Fruit fly (Drosophila melanogaster): Measurements from ENCODE around the gene Pfrx.

Pfrx gene

DNA sequence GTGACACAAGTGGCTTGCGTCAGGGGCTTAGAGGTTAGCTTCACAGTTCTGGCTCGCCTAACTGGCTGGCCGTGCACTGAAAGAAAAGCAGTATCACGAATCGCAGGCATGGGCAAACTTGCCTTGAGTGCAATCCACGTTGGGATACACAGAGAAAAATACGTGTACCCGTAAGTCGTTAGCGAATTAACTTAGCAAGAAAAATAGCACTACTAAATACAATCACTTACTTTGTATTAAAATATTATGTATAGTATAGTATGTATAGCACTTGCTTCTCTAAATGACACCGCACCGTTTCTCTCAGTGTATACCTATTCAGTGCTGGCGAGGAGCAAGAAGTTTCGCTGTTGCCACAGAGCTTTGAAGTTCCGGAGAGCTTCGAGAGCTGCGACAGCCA is 42.2 kb upstream of the Pfrx start (continued):
- no peak for TF ChIP-seq nerfin-2 (GFP tag; IDR thresholded peaks at IDR 0.05; ENCODE audit: partially characterized antibody)
- no peak for TF ChIP-seq CG6254 (GFP tag; optimal IDR thresholded peaks at IDR 0.05)
- TF ChIP-seq fd96Cb (tag; optimal IDR thresholded peaks at IDR 0.05), result peak; percentile 37
- no peak for TF ChIP-seq CG17612 (GFP tag; IDR thresholded peaks at IDR 0.05)
- TF ChIP-seq PHDP (tag; optimal IDR thresholded peaks at IDR 0.05), result peak; percentile 45
- TF ChIP-seq disco-r (GFP tag; optimal IDR thresholded peaks at IDR 0.05), result no peak
- no peak for TF ChIP-seq CG18011 (GFP tag; optimal IDR thresholded peaks at IDR 0.05)
- peak; percentile 12 for TF ChIP-seq CG9437 (GFP tag; optimal IDR thresholded peaks at IDR 0.05)
- no peak for TF ChIP-seq Ravus (GFP tag; IDR thresholded peaks at IDR 0.05)
- no peak for TF ChIP-seq her (GFP tag; optimal IDR thresholded peaks at IDR 0.05)
- no peak for TF ChIP-seq CG2875 (GFP tag; optimal IDR thresholded peaks at IDR 0.05)
- no peak for TF ChIP-seq knrl (GFP tag; IDR thresholded peaks at IDR 0.05; ENCODE audit: partially characterized antibody)
- no peak for TF ChIP-seq dan (GFP tag; IDR thresholded peaks at IDR 0.05)
- TF ChIP-seq aop (GFP tag; IDR thresholded peaks at IDR 0.05), result no peak
- TF ChIP-seq CG1602 (GFP tag; optimal IDR thresholded peaks at IDR 0.05), result peak; percentile 1
- 0 out of 2 replicates have a peak, but pooled peaks have one; percentile 15 for TF ChIP-seq Awh (GFP tag; IDR thresholded peaks at IDR 0.05)
- TF ChIP-seq Hr3 (GFP tag; optimal IDR thresholded peaks at IDR 0.05), result peak; percentile 22
- no peak for TF ChIP-seq sim (GFP tag; IDR thresholded peaks at IDR 0.05)
- TF ChIP-seq CG2202 (tag; optimal IDR thresholded peaks at IDR 0.05), result no peak
- TF ChIP-seq CG11247 (GFP tag; IDR thresholded peaks at IDR 0.05), result no peak
- TF ChIP-seq Pdp1 (GFP tag; optimal IDR thresholded peaks at IDR 0.05), result no peak
- TF ChIP-seq Nf-YB (GFP tag; optimal IDR thresholded peaks at IDR 0.05), result no peak
- TF ChIP-seq Atf6 (GFP tag; IDR thresholded peaks at IDR 0.05), result peak; percentile 47; the same call in 1 of the 2 replicates
- TF ChIP-seq Bdp1 (GFP tag; optimal IDR thresholded peaks at IDR 0.05), result no peak
- TF ChIP-seq yki (optimal IDR thresholded peaks at IDR 0.05), result no peak
- peak; percentile 77 for TF ChIP-seq Med (GFP tag)
- 0 out of 3 replicates have a peak, but pooled peaks have one; percentile 30 for TF ChIP-seq CG17361 (GFP tag; IDR thresholded peaks at IDR 0.05)
- no peak for TF ChIP-seq so (GFP tag; IDR thresholded peaks at IDR 0.05)
- TF ChIP-seq hb (GFP tag; IDR thresholded peaks at IDR 0.05; ENCODE audit: partially characterized antibody), result no peak
- TF ChIP-seq hbn (GFP tag; IDR thresholded peaks at IDR 0.05; ENCODE audit: partially characterized antibody), result no peak
- no peak for TF ChIP-seq btn (GFP tag; optimal IDR thresholded peaks at IDR 0.05)
- peak; percentile 31 for TF ChIP-seq CG4424 (GFP tag; optimal IDR thresholded peaks at IDR 0.05)
- TF ChIP-seq bigmax (GFP tag; optimal IDR thresholded peaks at IDR 0.05), result no peak
- no peak for TF ChIP-seq tgo (GFP tag; IDR thresholded peaks at IDR 0.05)
- no peak for TF ChIP-seq CrebB (tag; optimal IDR thresholded peaks at IDR 0.05)
- TF ChIP-seq ara (GFP tag; IDR thresholded peaks at IDR 0.05), result no peak
- no peak for TF ChIP-seq MBD-R2 (GFP tag; IDR thresholded peaks at IDR 0.05)
- peak; percentile 31 for TF ChIP-seq CG8924 (tag; optimal IDR thresholded peaks at IDR 0.05)
- TF ChIP-seq CG8765 (GFP tag; IDR thresholded peaks at IDR 0.05), result no peak
- TF ChIP-seq kni (GFP tag; optimal IDR thresholded peaks at IDR 0.05), result no peak
- TF ChIP-seq ind (GFP tag; optimal IDR thresholded peaks at IDR 0.05), result peak; percentile 34
- TF ChIP-seq Lpt (GFP tag; optimal IDR thresholded peaks at IDR 0.05), result no peak
- peak; percentile 31 for TF ChIP-seq CG13296 (GFP tag; optimal IDR thresholded peaks at IDR 0.05)
- peak; percentile 21; the same call in 1 of the 4 replicates for TF ChIP-seq Gug (GFP tag; IDR thresholded peaks at IDR 0.05)
- TF ChIP-seq Poxn (GFP tag; IDR thresholded peaks at IDR 0.05), result no peak
- no peak for TF ChIP-seq gsb (GFP tag; IDR thresholded peaks at IDR 0.05)
- TF ChIP-seq tin (GFP tag; optimal IDR thresholded peaks at IDR 0.05), result peak; percentile 36
- no peak for TF ChIP-seq CG4282 (GFP tag; optimal IDR thresholded peaks at IDR 0.05)
- TF ChIP-seq CG4404 (GFP tag; IDR thresholded peaks at IDR 0.05), result no peak
- no peak for TF ChIP-seq gsb-n (tag; optimal IDR thresholded peaks at IDR 0.05)
- TF ChIP-seq zen (tag; optimal IDR thresholded peaks at IDR 0.05), result no peak
- no peak for TF ChIP-seq sob (GFP tag; IDR thresholded peaks at IDR 0.05)
- TF ChIP-seq CG3995 (GFP tag; optimal IDR thresholded peaks at IDR 0.05), result no peak
